Fruit fly (Drosophila melanogaster) whole organism, embryonic: ENCODE measurements around the gene CG32354.
A peak's percentile ranks its signal among the peaks of the same experiment; 100 is the strongest.

ENCODE experiments used
- CG10565 ChIP-seq: fragments of 200-800 bp; sonication (Bioruptor generic); optimal IDR thresholded peaks from 3 replicates; lab custom pipeline; 2016; ENCODE audit warnings: missing biosample characterization, mild to moderate bottlenecking, missing genetic modification characterization
- CG12769 ChIP-seq: fragments of 200-800 bp; sonication (Bioruptor generic); optimal IDR thresholded peaks from 2 replicates; lab custom pipeline; 2019; ENCODE audit warnings: missing biosample characterization, mild to moderate bottlenecking, missing genetic modification characterization, moderate library complexity
- CG13123 ChIP-seq: fragments of 200-800 bp; sonication (Bioruptor generic); optimal IDR thresholded peaks from 2 replicates; lab custom pipeline; 2016; ENCODE audit warnings: missing biosample characterization, missing genetic modification characterization
- CG13624 ChIP-seq: fragments of 200-800 bp; sonication (Bioruptor generic); optimal IDR thresholded peaks from 2 replicates; lab custom pipeline; 2016; ENCODE audit warnings: missing biosample characterization, missing genetic modification characterization
- CG14667 ChIP-seq: fragments of 200-800 bp; sonication (Bioruptor generic); IDR thresholded peaks from 2 replicates; pipeline ENCODE4 v1.3.6; 2022; ENCODE audit warnings: missing biosample characterization, missing genetic modification characterization
- CG1602 ChIP-seq: fragments of 200-800 bp; sonication (Bioruptor generic); optimal IDR thresholded peaks from 3 replicates; lab custom pipeline; 2016; ENCODE audit warnings: missing biosample characterization, missing genetic modification characterization
- CG17361 ChIP-seq: fragments of 200-800 bp; sonication (Bioruptor generic); IDR thresholded peaks from 3 replicates; pipeline ENCODE4 v1.3.6; 2022; ENCODE audit warnings: missing biosample characterization, missing genetic modification characterization
- CG18619 ChIP-seq: fragments of 200-800 bp; sonication (Bioruptor generic); optimal IDR thresholded peaks from 3 replicates; lab custom pipeline; 2017; ENCODE audit warnings: missing biosample characterization, mild to moderate bottlenecking, missing genetic modification characterization
- CG2678 ChIP-seq: fragments of 200-800 bp; sonication (Bioruptor generic); optimal IDR thresholded peaks from 3 replicates; lab custom pipeline; 2019; ENCODE audit warnings: missing biosample characterization, mild to moderate bottlenecking, missing genetic modification characterization, moderate library complexity
- CG32532 ChIP-seq: fragments of 200-800 bp; sonication (Bioruptor generic); IDR thresholded peaks from 2 replicates; pipeline ENCODE4 v1.3.6; 2022; ENCODE audit warnings: missing biosample characterization, missing genetic modification characterization
- CG4282 ChIP-seq: fragments of 200-800 bp; sonication (Bioruptor generic); optimal IDR thresholded peaks from 2 replicates; lab custom pipeline; 2016; ENCODE audit warnings: missing biosample characterization, missing genetic modification characterization
- CG4730 ChIP-seq: fragments of 200-800 bp; sonication (Bioruptor generic); IDR thresholded peaks from 2 replicates; pipeline ENCODE4 v1.3.6; 2022; ENCODE audit warnings: missing biosample characterization, missing genetic modification characterization
- CG4820 ChIP-seq: fragments of 200-800 bp; sonication (Bioruptor generic); optimal IDR thresholded peaks from 3 replicates; lab custom pipeline; 2016; ENCODE audit warnings: missing biosample characterization, missing genetic modification characterization
- CG6765 ChIP-seq: fragments of 200-800 bp; sonication (Bioruptor generic); optimal IDR thresholded peaks from 3 replicates; lab custom pipeline; 2017; ENCODE audit warnings: missing biosample characterization, mild to moderate bottlenecking, missing genetic modification characterization
- CG6854 ChIP-seq: fragments of 200-800 bp; sonication (Bioruptor generic); optimal IDR thresholded peaks from 3 replicates; lab custom pipeline; 2017; ENCODE audit warnings: missing biosample characterization, mild to moderate bottlenecking, missing genetic modification characterization
- CG7372 ChIP-seq: fragments of 200-800 bp; sonication (Bioruptor generic); IDR thresholded peaks from 2 replicates; pipeline ENCODE4 v1.3.6; 2022; ENCODE audit warnings: missing biosample characterization, missing genetic modification characterization
- CHES-1-like ChIP-seq: fragments of 200-800 bp; sonication (Bioruptor generic); optimal IDR thresholded peaks from 2 replicates; lab custom pipeline; 2016; ENCODE audit warnings: missing biosample characterization, missing genetic modification characterization
- CkIIα-i1 ChIP-seq: fragments of 200-800 bp; sonication (Bioruptor generic); IDR thresholded peaks from 2 replicates; pipeline ENCODE4 v1.3.6; 2022; ENCODE audit warnings: missing biosample characterization, missing genetic modification characterization
- D ChIP-seq, 2 experiments: fragments of 200-800 bp in 1 of 2; fragments of >200 bp in 1 of 2; sonication (Bioruptor generic) in 1 of 2; optimal IDR thresholded peaks; 2 replicates in 1 of 2; 3 replicates in 1 of 2; lab custom pipeline; 2017; ENCODE audit warnings: mild to moderate bottlenecking in 1 of 2, missing biosample characterization in 1 of 2, missing genetic modification characterization in 1 of 2, missing genetic modification reagents in 1 of 2
- Deaf1 ChIP-seq: fragments of 200-800 bp; optimal IDR thresholded peaks from 3 replicates; lab custom pipeline; 2019; ENCODE audit warnings: missing biosample characterization, mild to moderate bottlenecking, missing genetic modification characterization, moderate library complexity
- Dfd ChIP-seq, 2 experiments: fragments of >200 bp; optimal IDR thresholded peaks; 2 replicates each; lab custom pipeline; 2017; ENCODE audit warnings: missing biosample characterization in 2 of 2, missing genetic modification characterization in 2 of 2
- Eip74EF ChIP-seq, 2 experiments: fragments of 200-800 bp in 1 of 2; fragments of >200 bp in 1 of 2; sonication (Bioruptor generic) in 1 of 2; optimal IDR thresholded peaks; 2 replicates each; lab custom pipeline; 2017 to 2019; ENCODE audit warnings: missing biosample characterization in 2 of 2, missing genetic modification characterization in 2 of 2, mild to moderate bottlenecking in 1 of 2, moderate library complexity in 1 of 2
- Elba2 ChIP-seq: fragments of 200-800 bp; sonication (Bioruptor generic); optimal IDR thresholded peaks from 3 replicates; lab custom pipeline; 2016; ENCODE audit warnings: missing biosample characterization, missing genetic modification characterization
- HLH3B ChIP-seq: fragments of 200-800 bp; sonication (Bioruptor generic); IDR thresholded peaks from 2 replicates; pipeline ENCODE4 v1.3.6; 2022; ENCODE audit warnings: missing biosample characterization, missing genetic modification characterization
- Myb ChIP-seq: fragments of 200-800 bp; sonication (Bioruptor generic); optimal IDR thresholded peaks from 2 replicates; lab custom pipeline; 2016; ENCODE audit warnings: missing biosample characterization, missing genetic modification characterization
- Nf-YA ChIP-seq: fragments of 200-800 bp; sonication (Bioruptor generic); IDR thresholded peaks from 2 replicates; pipeline ENCODE4 v1.3.6; 2022; ENCODE audit warnings: missing biosample characterization, missing genetic modification characterization
- Optix ChIP-seq: fragments of 200-800 bp; sonication (Bioruptor generic); IDR thresholded peaks from 3 replicates; pipeline ENCODE4 v1.3.6; 2022; ENCODE audit warnings: missing biosample characterization, missing genetic modification characterization
- Scr ChIP-seq: fragments of 200-800 bp; sonication (Bioruptor generic); IDR thresholded peaks from 2 replicates; pipeline ENCODE4 v1.3.6; 2022; ENCODE audit warnings: missing biosample characterization, missing genetic modification characterization; ENCODE audit not compliant: partially characterized antibody
- Six4 ChIP-seq: fragments of 200-800 bp; sonication (Bioruptor generic); optimal IDR thresholded peaks from 2 replicates; lab custom pipeline; 2016; ENCODE audit warnings: missing biosample characterization, missing genetic modification characterization
- Stat92E ChIP-seq, 3 experiments: fragments of >200 bp in 2 of 3; fragments of 200-800 bp in 1 of 3; sonication (Bioruptor generic) in 1 of 3; optimal IDR thresholded peaks; 2 replicates each; lab custom pipeline; 2017 to 2019; ENCODE audit warnings: missing biosample characterization in 3 of 3, missing genetic modification characterization in 3 of 3, mild to moderate bottlenecking in 1 of 3, moderate library complexity in 1 of 3
- Taf1 ChIP-seq: fragments of 200-800 bp; sonication (Bioruptor generic); IDR thresholded peaks from 2 replicates; pipeline ENCODE4 v1.3.6; 2022; ENCODE audit warnings: missing biosample characterization, missing genetic modification characterization
- Usf ChIP-seq: fragments of 200-800 bp; sonication (Bioruptor generic); optimal IDR thresholded peaks from 2 replicates; lab custom pipeline; 2017; ENCODE audit warnings: missing genotype, missing biosample characterization, missing genetic modification characterization
- Xrp1 ChIP-seq: fragments of 200-800 bp; sonication (Bioruptor generic); IDR thresholded peaks from 2 replicates; pipeline ENCODE4 v1.3.6; 2022; ENCODE audit warnings: missing biosample characterization, missing genetic modification characterization
- bowl ChIP-seq: fragments of 200-800 bp; sonication (Bioruptor generic); IDR thresholded peaks from 2 replicates; pipeline ENCODE4 v1.3.6; 2022; ENCODE audit warnings: missing biosample characterization, missing genetic modification characterization
- br ChIP-seq: fragments of >200 bp; optimal IDR thresholded peaks from 2 replicates; lab custom pipeline; 2017
- chif ChIP-seq, 2 experiments: fragments of 200-800 bp; sonication (Bioruptor generic); optimal IDR thresholded peaks; 3 replicates each; lab custom pipeline; 2016; ENCODE audit warnings: missing biosample characterization in 2 of 2, missing genetic modification characterization in 2 of 2
- dysf ChIP-seq: fragments of 200-800 bp; sonication (Bioruptor generic); IDR thresholded peaks from 3 replicates; pipeline ENCODE4 v1.3.6; 2022; ENCODE audit warnings: missing biosample characterization, missing genetic modification characterization
- hbn ChIP-seq: fragments of 200-800 bp; sonication (Bioruptor generic); IDR thresholded peaks from 2 replicates; pipeline ENCODE4 v1.3.6; 2022; ENCODE audit warnings: missing biosample characterization, missing genetic modification characterization; ENCODE audit not compliant: partially characterized antibody
- hkb ChIP-seq, 2 experiments: fragments of 200-800 bp in 1 of 2; fragments of >200 bp in 1 of 2; sonication (Bioruptor generic) in 1 of 2; IDR thresholded peaks in 1 of 2; optimal IDR thresholded peaks in 1 of 2; 2 replicates each; pipeline versions ENCODE4 v1.3.6 to Lab custom; 2017 to 2022; ENCODE audit warnings: missing biosample characterization in 1 of 2, missing genetic modification characterization in 1 of 2
- kni ChIP-seq: fragments of 200-800 bp; sonication (Bioruptor generic); optimal IDR thresholded peaks from 3 replicates; lab custom pipeline; 2017; ENCODE audit warnings: mild to moderate bottlenecking, missing biosample characterization, missing genetic modification reagents, missing genetic modification characterization
- nau ChIP-seq: fragments of 200-800 bp; sonication (Bioruptor generic); optimal IDR thresholded peaks from 3 replicates; lab custom pipeline; 2017; ENCODE audit warnings: missing biosample characterization, mild to moderate bottlenecking, missing genetic modification characterization, missing genetic modification reagents
- org-1 ChIP-seq: fragments of 200-800 bp; sonication (Bioruptor generic); optimal IDR thresholded peaks from 2 replicates; lab custom pipeline; 2017; ENCODE audit warnings: missing biosample characterization, missing genetic modification characterization
- pros ChIP-seq: fragments of 200-800 bp; sonication (Bioruptor generic); optimal IDR thresholded peaks from 3 replicates; lab custom pipeline; 2019; ENCODE audit warnings: missing biosample characterization, mild to moderate bottlenecking, missing genetic modification characterization, moderate library complexity
- psq ChIP-seq: fragments of 200-800 bp; sonication (Bioruptor generic); optimal IDR thresholded peaks from 2 replicates; lab custom pipeline; 2017; ENCODE audit warnings: missing biosample characterization, missing genetic modification characterization
- repo ChIP-seq: fragments of 200-800 bp; sonication (Bioruptor generic); optimal IDR thresholded peaks from 2 replicates; lab custom pipeline; 2016; ENCODE audit warnings: missing biosample characterization, missing genetic modification characterization
- sima ChIP-seq: fragments of 200-800 bp; sonication (Bioruptor generic); optimal IDR thresholded peaks from 2 replicates; lab custom pipeline; 2016; ENCODE audit warnings: missing biosample characterization, missing genetic modification characterization
- slbo ChIP-seq: fragments of 200-800 bp; sonication (Bioruptor generic); IDR thresholded peaks from 2 replicates; pipeline ENCODE4 v1.3.6; 2022; ENCODE audit warnings: missing biosample characterization, missing genetic modification characterization
- tgo ChIP-seq: fragments of 200-800 bp; sonication (Bioruptor generic); IDR thresholded peaks from 3 replicates; pipeline ENCODE4 v1.3.6; 2022; ENCODE audit warnings: missing biosample characterization, missing genetic modification characterization
- trh ChIP-seq: fragments of 200-800 bp; sonication (Bioruptor generic); optimal IDR thresholded peaks from 2 replicates; lab custom pipeline; 2016; ENCODE audit warnings: missing biosample characterization, missing genetic modification characterization

CG32354 gene

DNA sequence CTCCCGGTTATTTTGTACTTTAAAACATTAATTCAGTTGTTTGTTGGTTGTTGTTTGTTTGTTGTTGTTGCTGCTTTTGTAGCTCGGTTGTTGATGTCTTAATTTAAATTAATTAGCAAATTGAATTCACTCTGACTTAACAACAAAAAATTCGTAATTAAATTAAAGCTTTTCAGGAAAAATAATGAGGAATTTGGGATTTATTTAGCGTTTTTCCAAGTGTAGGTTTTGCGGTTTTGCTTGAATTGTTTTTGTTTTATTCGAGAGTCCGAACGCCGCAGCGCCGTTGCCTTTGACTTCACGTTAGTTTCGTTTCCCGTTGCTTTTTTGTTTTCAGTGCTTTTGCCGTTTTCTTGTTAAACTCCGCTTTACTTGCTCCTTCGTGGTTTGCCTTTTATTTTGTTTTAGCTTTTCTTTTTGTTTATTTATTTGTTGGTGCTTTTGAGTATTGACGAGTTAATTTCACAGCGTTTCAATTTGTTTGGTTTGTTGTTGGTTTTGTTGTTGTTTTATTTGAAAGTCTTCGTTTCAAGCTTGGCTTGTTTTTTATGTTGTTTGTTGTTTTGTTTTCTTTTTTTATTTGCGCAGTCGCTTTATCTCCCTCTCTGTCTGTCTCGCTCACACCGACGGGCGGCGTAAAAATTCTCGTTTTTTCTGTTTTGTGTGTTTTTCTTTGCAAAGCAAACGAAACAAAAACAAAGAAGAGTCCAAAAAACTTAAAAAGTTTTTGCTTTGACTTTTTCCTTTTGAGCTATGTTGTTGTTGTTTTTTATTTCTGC is 19.0 kb upstream of the CG32354 start (continued):
- TF ChIP-seq CG4820 (GFP tag; lab: Kevin White, UChicago) (no peak), Nf-YA (GFP tag; lab: Robert Waterston, UW) (no peak), hbn (GFP tag; lab: Robert Waterston, UW) (no peak), Eip74EF (GFP tag; optimal IDR thresholded peaks at IDR 0.05; lab: Kevin White, UChicago) (no peak), Myb (GFP tag; lab: Kevin White, UChicago) (no peak), Dfd (GFP tag; optimal IDR thresholded peaks at IDR 0.05; lab: Kevin White, UChicago) (no peak), CG10565 (GFP tag; lab: Kevin White, UChicago) (no peak), bowl (GFP tag; lab: Robert Waterston, UW) (no peak), CG2678 (tag; lab: Kevin White, UChicago) (no peak), dysf (GFP tag; lab: Robert Waterston, UW) (no peak; the same call in 2 of the 3 replicates), Six4 (GFP tag; lab: Kevin White, UChicago) (no peak), Xrp1 (GFP tag; lab: Robert Waterston, UW) (peak; percentile 52; the same call in 1 of the 2 replicates), CG13123 (GFP tag; lab: Kevin White, UChicago) (no peak), kni (GFP tag; lab: Kevin White, UChicago) (no peak), CG4730 (GFP tag; lab: Robert Waterston, UW) (no peak), CG4282 (peak; percentile 4), hkb (optimal IDR thresholded peaks at IDR 0.05; lab: Kevin White, UChicago) (no peak), hkb (GFP tag; IDR thresholded peaks at IDR 0.05; lab: Robert Waterston, UW) (peak; percentile 46), CG13624 (peak; percentile 53), tgo (GFP tag; lab: Robert Waterston, UW) (no peak), Usf (GFP tag; lab: Kevin White, UChicago) (no peak), CG7372 (no peak), sima (GFP tag; lab: Kevin White, UChicago) (peak; percentile 29), Optix (GFP tag; lab: Robert Waterston, UW) (no peak), Taf1 (no peak), CG12769 (tag; lab: Kevin White, UChicago) (no peak), CG6765 (no peak), Scr (GFP tag; lab: Robert Waterston, UW) (no peak), slbo (peak; percentile 55; the same call in 1 of the 2 replicates), CG1602 (GFP tag; lab: Kevin White, UChicago) (peak; percentile 17), org-1 (no peak), psq (GFP tag; lab: Kevin White, UChicago) (peak; percentile 47), HLH3B (GFP tag; lab: Robert Waterston, UW) (0 out of 2 replicates have a peak, but pooled peaks have one; percentile 18), Stat92E (GFP tag; optimal IDR thresholded peaks at IDR 0.05; lab: Kevin White, UChicago) (no peak), CkIIα-i1 (no peak), Elba2 (GFP tag; lab: Kevin White, UChicago) (no peak), repo (no peak), br (lab: Kevin White, UChicago) (no peak), CG14667 (GFP tag; lab: Robert Waterston, UW) (no peak), CG17361 (GFP tag; lab: Robert Waterston, UW) (no peak), CG6854 (peak; percentile 13), CG18619 (GFP tag; lab: Kevin White, UChicago) (peak; percentile 10), trh (GFP tag; lab: Kevin White, UChicago) (no peak), CG32532 (no peak), pros (peak; percentile 5), chif (GFP tag; optimal IDR thresholded peaks at IDR 0.05; lab: Kevin White, UChicago) (peak in 1 of 2 experiments; percentile 29), CHES-1-like (GFP tag; lab: Kevin White, UChicago) (no peak), D (optimal IDR thresholded peaks at IDR 0.05; lab: Kevin White, UChicago) (no peak), D (GFP tag; optimal IDR thresholded peaks at IDR 0.05; lab: Kevin White, UChicago) (peak; percentile 4), Deaf1 (no peak), nau (GFP tag; lab: Kevin White, UChicago) (no peak)
